Worm (Caenorhabditis elegans) whole organism, L1 larva: ENCODE measurements around the gene C34C12.8.
A peak's percentile ranks its signal among the peaks of the same experiment; 100 is the strongest.

Experiments
- C04F5.9 ChIP-seq: sonication (generic microtip); optimal IDR thresholded peaks from 2 replicates; lab custom pipeline; 2016; ENCODE audit warnings: missing genetic modification characterization, missing compliant biosample characterization
- C16A3.4 ChIP-seq: fragments of 150-350 bp; optimal IDR thresholded peaks from 2 replicates; lab custom pipeline; 2014; ENCODE audit warnings: missing biosample characterization, missing genetic modification characterization
- F16B12.6 ChIP-seq: fragments of 150-350 bp; optimal IDR thresholded peaks from 2 replicates; lab custom pipeline; 2014; ENCODE audit warnings: missing biosample characterization, missing genetic modification characterization
- aly-2 ChIP-seq: fragments of 150-350 bp; optimal IDR thresholded peaks from 2 replicates; lab custom pipeline; 2014; ENCODE audit warnings: missing biosample characterization, missing genetic modification characterization
- ama-1 ChIP-seq: fragments of 150-350 bp; optimal IDR thresholded peaks from 2 replicates; lab custom pipeline; 2014
- blmp-1 ChIP-seq: fragments of 150-350 bp; optimal IDR thresholded peaks from 2 replicates; lab custom pipeline; 2014; ENCODE audit warnings: missing biosample characterization, missing genetic modification characterization
- ceh-82 ChIP-seq, 3 experiments: fragments of 150-350 bp in 1 of 3; sonication (generic microtip) in 2 of 3; optimal IDR thresholded peaks; 2 replicates each; lab custom pipeline; 2014 to 2017; ENCODE audit warnings: missing biosample characterization in 3 of 3, missing genetic modification characterization in 3 of 3
- dpl-1 ChIP-seq, 3 experiments: fragments of 150-350 bp in 2 of 3; sonication (generic microtip) in 1 of 3; optimal IDR thresholded peaks; 2 replicates each; lab custom pipeline; 2014 to 2017; ENCODE audit warnings: missing biosample characterization in 3 of 3, missing genetic modification characterization in 3 of 3, missing genetic modification reagents in 3 of 3
- efl-1 ChIP-seq, 4 experiments: fragments of 150-350 bp; optimal IDR thresholded peaks in 3 of 4; peaks in 1 of 4; 1 replicate in 1 of 4; 2 replicates in 3 of 4; lab custom pipeline; 2014; ENCODE audit warnings: missing biosample characterization in 2 of 4, missing genetic modification characterization in 2 of 4, missing genetic modification reagents in 2 of 4
- egl-27 ChIP-seq, 2 experiments: fragments of 150-350 bp in 1 of 2; sonication (generic microtip); optimal IDR thresholded peaks; 3 replicates each; lab custom pipeline; 2017 to 2018; ENCODE audit warnings: missing biosample characterization in 2 of 2, missing genetic modification characterization in 2 of 2, missing genetic modification reagents in 2 of 2
- elt-3 ChIP-seq, 6 experiments: fragments of 150-350 bp in 1 of 6; sonication (generic microtip); optimal IDR thresholded peaks; 2 replicates each; lab custom pipeline; 2017 to 2018; ENCODE audit warnings: missing biosample characterization in 6 of 6, missing genetic modification characterization in 6 of 6, inconsistent platforms in 1 of 6
- fkh-8 ChIP-seq: sonication (generic microtip); optimal IDR thresholded peaks from 2 replicates; lab custom pipeline; 2016; ENCODE audit warnings: mild to moderate bottlenecking, missing genetic modification characterization, missing compliant biosample characterization
- hlh-4 ChIP-seq: sonication (generic microtip); optimal IDR thresholded peaks from 2 replicates; lab custom pipeline; 2016; ENCODE audit warnings: mild to moderate bottlenecking, missing genetic modification characterization, missing compliant biosample characterization
- hpl-2 ChIP-seq: fragments of 150-350 bp; optimal IDR thresholded peaks from 2 replicates; lab custom pipeline; 2014; ENCODE audit warnings: missing biosample characterization, missing genetic modification reagents, missing genetic modification characterization
- lin-14 ChIP-seq: fragments of 200-800 bp; sonication (Bioruptor generic); optimal IDR thresholded peaks from 2 replicates; lab custom pipeline; 2018; ENCODE audit warnings: mild to moderate bottlenecking, missing genetic modification characterization, moderate library complexity, missing compliant biosample characterization
- lin-15B ChIP-seq: fragments of 150-350 bp; sonication (generic microtip); optimal IDR thresholded peaks from 3 replicates; lab custom pipeline; 2014; ENCODE audit warnings: missing biosample characterization, missing genetic modification characterization
- lin-35 ChIP-seq, 2 experiments: fragments of 150-350 bp; optimal IDR thresholded peaks; 2 replicates each; lab custom pipeline; 2014; ENCODE audit warnings: missing biosample characterization in 2 of 2, missing genetic modification characterization in 2 of 2, missing genetic modification reagents in 2 of 2
- lir-3 ChIP-seq: sonication (generic microtip); optimal IDR thresholded peaks from 2 replicates; lab custom pipeline; 2016; ENCODE audit warnings: mild to moderate bottlenecking, missing genetic modification characterization, moderate library complexity, missing compliant biosample characterization; ENCODE audit not compliant: poor library complexity
- lsy-2 ChIP-seq, 2 experiments: fragments of 150-350 bp; optimal IDR thresholded peaks; 2 replicates each; lab custom pipeline; 2014; ENCODE audit warnings: missing biosample characterization in 2 of 2, missing genetic modification characterization in 2 of 2
- mdl-1 ChIP-seq, 2 experiments: fragments of 150-350 bp; optimal IDR thresholded peaks; 2 replicates each; lab custom pipeline; 2014 to 2017; ENCODE audit warnings: missing biosample characterization in 2 of 2, missing genetic modification characterization in 2 of 2, inconsistent platforms in 1 of 2
- mep-1 ChIP-seq: fragments of 150-350 bp; optimal IDR thresholded peaks from 2 replicates; lab custom pipeline; 2014; ENCODE audit warnings: missing biosample characterization, missing genetic modification characterization
- nhr-20 ChIP-seq: sonication (generic microtip); optimal IDR thresholded peaks from 2 replicates; lab custom pipeline; 2016; ENCODE audit warnings: mild to moderate bottlenecking, missing genetic modification characterization, missing compliant biosample characterization
- nhr-47 ChIP-seq: sonication (generic microtip); optimal IDR thresholded peaks from 2 replicates; lab custom pipeline; 2016; ENCODE audit warnings: mild to moderate bottlenecking, missing genetic modification characterization, moderate library complexity, missing compliant biosample characterization
- nhr-71 ChIP-seq: sonication (generic microtip); optimal IDR thresholded peaks from 2 replicates; lab custom pipeline; 2016; ENCODE audit warnings: mild to moderate bottlenecking, missing genetic modification characterization, moderate library complexity, missing compliant biosample characterization
- nhr-90 ChIP-seq: sonication (generic microtip); optimal IDR thresholded peaks from 2 replicates; lab custom pipeline; 2016; ENCODE audit warnings: mild to moderate bottlenecking, missing genetic modification characterization, missing compliant biosample characterization; ENCODE audit not compliant: poor library complexity
- pag-3 ChIP-seq: sonication (generic microtip); optimal IDR thresholded peaks from 2 replicates; lab custom pipeline; 2017; ENCODE audit warnings: missing genetic modification characterization, mild to moderate bottlenecking, missing compliant biosample characterization, antibody characterized with exemption, borderline replicate concordance; ENCODE audit not compliant: insufficient read depth
- rnt-1 ChIP-seq: sonication (generic microtip); optimal IDR thresholded peaks from 2 replicates; lab custom pipeline; 2016; ENCODE audit warnings: mild to moderate bottlenecking, missing genetic modification characterization, moderate library complexity, missing compliant biosample characterization
- skn-1 ChIP-seq: fragments of 150-350 bp; optimal IDR thresholded peaks from 2 replicates; lab custom pipeline; 2014; ENCODE audit warnings: missing biosample characterization, missing genetic modification characterization
- snpc-4 ChIP-seq: fragments of 150-350 bp; optimal IDR thresholded peaks from 2 replicates; lab custom pipeline; 2014; ENCODE audit warnings: missing biosample characterization, missing genetic modification characterization
- snu-23 ChIP-seq: sonication (generic microtip); optimal IDR thresholded peaks from 2 replicates; lab custom pipeline; 2016; ENCODE audit warnings: missing genetic modification characterization, missing compliant biosample characterization
- swsn-7 ChIP-seq: sonication (generic microtip); optimal IDR thresholded peaks from 2 replicates; lab custom pipeline; 2016; ENCODE audit warnings: missing genetic modification characterization, missing compliant biosample characterization
- tbx-2 ChIP-seq: sonication (generic microtip); optimal IDR thresholded peaks from 2 replicates; lab custom pipeline; 2016; ENCODE audit warnings: missing genetic modification characterization, missing compliant biosample characterization
- unc-130 ChIP-seq: fragments of 150-350 bp; optimal IDR thresholded peaks from 2 replicates; lab custom pipeline; 2017; ENCODE audit warnings: missing biosample characterization, missing genetic modification characterization, inconsistent platforms
- unc-98 ChIP-seq: fragments of 200-800 bp; sonication (Bioruptor generic); IDR thresholded peaks from 2 replicates; pipeline ENCODE4 v1.3.6; 2022; ENCODE audit warnings: missing genetic modification characterization, missing compliant biosample characterization
- vab-15 ChIP-seq: sonication (generic microtip); optimal IDR thresholded peaks from 2 replicates; lab custom pipeline; 2017; ENCODE audit warnings: missing genotype, mild to moderate bottlenecking, missing genetic modification characterization, missing compliant biosample characterization
- xbp-1 ChIP-seq: sonication (generic microtip); optimal IDR thresholded peaks from 2 replicates; lab custom pipeline; 2016; ENCODE audit warnings: missing genetic modification characterization, missing compliant biosample characterization
- zag-1 ChIP-seq: fragments of 150-350 bp; optimal IDR thresholded peaks from 2 replicates; lab custom pipeline; 2014; ENCODE audit warnings: missing biosample characterization, missing genetic modification characterization

The C34C12.8 gene

DNA sequence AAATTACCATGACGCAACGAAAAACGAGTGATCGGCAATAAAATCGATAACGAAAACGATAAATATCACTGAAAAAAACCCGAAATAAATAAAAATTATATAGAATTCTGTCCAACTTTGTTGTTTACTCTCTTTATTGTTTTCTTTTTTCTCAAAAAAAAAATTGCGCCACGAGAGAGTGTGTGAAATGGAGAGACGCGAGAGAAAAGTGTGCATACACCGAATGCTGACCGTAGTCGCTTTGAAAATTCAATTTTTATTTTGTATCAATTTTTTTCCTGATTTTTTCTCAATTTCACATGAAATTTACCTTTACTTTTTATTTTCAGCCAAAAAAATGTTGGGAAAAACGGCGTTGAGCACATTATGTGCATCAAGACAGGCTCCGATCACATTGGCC lies 49.7 kb downstream of the C34C12.8 start, which contains the start of the genes M01F1.4 and mrpl-35:
TSS of gene M01F1.4 (minus strand) at position 126 of the 400 bp plus-strand sequence.
TSS of gene mrpl-35 (plus strand) at position 330 of the 400 bp plus-strand sequence.
- TF ChIP-seq snu-23 (GFP tag; lab: Kevin White, UChicago) (peak; percentile 69), vab-15 (tag; lab: Kevin White, UChicago) (no peak), unc-98 (GFP tag; lab: Robert Waterston, UW) (no peak), swsn-7 (tag; lab: Kevin White, UChicago) (peak; percentile 28), lin-15B (tag; lab: Kevin White, UChicago) (no peak), efl-1 (optimal IDR thresholded peaks at IDR 0.05; lab: Kevin White, UChicago) (peak; percentile 54 to 57), efl-1 (GFP tag; optimal IDR thresholded peaks at IDR 0.05 in 1 of 2; lab: Kevin White, UChicago) (peak; percentile 76 to 94), lsy-2 (tag; optimal IDR thresholded peaks at IDR 0.05; lab: Kevin White, UChicago) (peak; percentile 95 to 98), mep-1 (tag; lab: Kevin White, UChicago) (peak; percentile 93), C16A3.4 (tag; lab: Kevin White, UChicago) (peak; percentile 3), nhr-47 (tag; lab: Kevin White, UChicago) (peak; percentile 38), zag-1 (no peak), nhr-71 (tag; lab: Kevin White, UChicago) (peak; percentile 65), egl-27 (tag; optimal IDR thresholded peaks at IDR 0.05; lab: Kevin White, UChicago) (no peak), snpc-4 (tag; lab: Kevin White, UChicago) (peak; percentile 52), rnt-1 (peak; percentile 38), tbx-2 (tag; lab: Kevin White, UChicago) (peak; percentile 23), nhr-20 (peak; percentile 57), fkh-8 (tag; lab: Kevin White, UChicago) (peak; percentile 4), hlh-4 (no peak), ama-1 (no peak), dpl-1 (GFP tag; optimal IDR thresholded peaks at IDR 0.05; lab: Kevin White, UChicago) (peak; percentile 34 to 78 (median 61)), elt-3 (tag; optimal IDR thresholded peaks at IDR 0.05; lab: Kevin White, UChicago) (peak in 1 of 6 experiments; percentile 63), mdl-1 (tag; optimal IDR thresholded peaks at IDR 0.05; lab: Kevin White, UChicago) (peak in 1 of 2 experiments; percentile 2), xbp-1 (tag; lab: Kevin White, UChicago) (peak; percentile 41), F16B12.6 (tag; lab: Kevin White, UChicago) (peak; percentile 90), pag-3 (tag; lab: Kevin White, UChicago) (no peak), unc-130 (peak; percentile 26), ceh-82 (tag; optimal IDR thresholded peaks at IDR 0.05; lab: Kevin White, UChicago) (peak in 1 of 3 experiments; percentile 59), skn-1 (tag; lab: Kevin White, UChicago) (peak; percentile 72), nhr-90 (tag; lab: Kevin White, UChicago) (peak; percentile 4), aly-2 (tag; lab: Kevin White, UChicago) (no peak), lin-14 (GFP tag; lab: Kevin White, UChicago) (peak; percentile 72), lin-35 (GFP tag; optimal IDR thresholded peaks at IDR 0.05; lab: Kevin White, UChicago) (peak; percentile 61 to 70), lir-3 (tag; lab: Kevin White, UChicago) (no peak), C04F5.9 (tag; lab: Kevin White, UChicago) (peak; percentile 8), blmp-1 (peak; percentile 67), hpl-2 (GFP tag; lab: Kevin White, UChicago) (no peak)
